Worm (Caenorhabditis elegans): ENCODE results near the gene Y46G5A.23.

Gene Y46G5A.23

ce11 chrII:12809725-12810124 lies 19.0 kb downstream of the Y46G5A.23 start:
- no peak for TF ChIP-seq unc-62 (GFP tag; optimal IDR thresholded peaks at IDR 0.05)
- TF ChIP-seq nhr-237 (tag; optimal IDR thresholded peaks at IDR 0.05) = no peak
- no peak for TF ChIP-seq sptf-1 (tag; optimal IDR thresholded peaks at IDR 0.05)
- TF ChIP-seq bed-3 (GFP tag; optimal IDR thresholded peaks at IDR 0.05) = no peak
- no peak for TF ChIP-seq flh-1 (GFP tag; optimal IDR thresholded peaks at IDR 0.05)
- TF ChIP-seq mab-5 (tag; optimal IDR thresholded peaks at IDR 0.05) = no peak
- TF ChIP-seq drap-1 (GFP tag; optimal IDR thresholded peaks at IDR 0.05) = no peak
- TF ChIP-seq snpc-4 (tag; optimal IDR thresholded peaks at IDR 0.05) = no peak

ce11 chrII:12808746-12809145 lies 20.0 kb downstream of the Y46G5A.23 start:
- no peak for TF ChIP-seq elt-1 (tag; optimal IDR thresholded peaks at IDR 0.05; ENCODE audit: borderline replicate concordance, insufficient read depth)
- no peak for TF ChIP-seq ceh-43 (GFP tag; optimal IDR thresholded peaks at IDR 0.05)
- TF ChIP-seq zip-8 (tag; optimal IDR thresholded peaks at IDR 0.05) = no peak
- no peak for TF ChIP-seq ham-2 (GFP tag; optimal IDR thresholded peaks at IDR 0.05)
- no peak for TF ChIP-seq ztf-11 (tag; optimal IDR thresholded peaks at IDR 0.05)

ce11 chrII:12806602-12807182 lies 22.1 kb downstream of the Y46G5A.23 start, which contains the start of gene spds-1:
Gene spds-1 (plus strand): TSS chrII:12806899.
- TF ChIP-seq pha-4 (tag; optimal IDR thresholded peaks at IDR 0.05) = no peak
- TF ChIP-seq zip-8 (tag; optimal IDR thresholded peaks at IDR 0.05) = no peak
- no peak for TF ChIP-seq snpc-4 (tag; optimal IDR thresholded peaks at IDR 0.05)
- no peak for TF ChIP-seq nhr-12 (tag; optimal IDR thresholded peaks at IDR 0.05)
- no peak for TF ChIP-seq unc-62 (GFP tag; optimal IDR thresholded peaks at IDR 0.05)
- no peak for TF ChIP-seq hlh-1 (tag; optimal IDR thresholded peaks at IDR 0.05)
- no peak for TF ChIP-seq mab-5 (tag; optimal IDR thresholded peaks at IDR 0.05)
- no peak for TF ChIP-seq elt-3 (tag; optimal IDR thresholded peaks at IDR 0.05)
- no peak for TF ChIP-seq sem-2 (GFP tag; optimal IDR thresholded peaks at IDR 0.05)
- no peak for TF ChIP-seq nhr-28 (tag; optimal IDR thresholded peaks at IDR 0.05)
- TF ChIP-seq elt-1 (tag; optimal IDR thresholded peaks at IDR 0.05; ENCODE audit: borderline replicate concordance, insufficient read depth) = no peak
- no peak for TF ChIP-seq ceh-43 (GFP tag; optimal IDR thresholded peaks at IDR 0.05)
- no peak for TF ChIP-seq ztf-11 (tag; optimal IDR thresholded peaks at IDR 0.05)
- TF ChIP-seq ces-1 (GFP tag; optimal IDR thresholded peaks at IDR 0.05) = no peak
- TF ChIP-seq bed-3 (GFP tag; optimal IDR thresholded peaks at IDR 0.05) = no peak
- no peak for TF ChIP-seq mep-1 (tag; optimal IDR thresholded peaks at IDR 0.05)

ce11 chrII:12805765-12806384 lies 22.9 kb downstream of the Y46G5A.23 start:
- no peak for TF ChIP-seq elt-1 (tag; optimal IDR thresholded peaks at IDR 0.05; ENCODE audit: borderline replicate concordance, insufficient read depth)
- TF ChIP-seq nhr-237 (tag; optimal IDR thresholded peaks at IDR 0.05) = no peak
- TF ChIP-seq cnd-1 (tag; optimal IDR thresholded peaks at IDR 0.05) = peak; percentile 68
- TF ChIP-seq sptf-1 (tag; optimal IDR thresholded peaks at IDR 0.05) = peak; percentile 15
- TF ChIP-seq hlh-1 (tag; optimal IDR thresholded peaks at IDR 0.05) = no peak
- no peak for TF ChIP-seq unc-39 (tag; optimal IDR thresholded peaks at IDR 0.05)
- TF ChIP-seq nhr-12 (tag; optimal IDR thresholded peaks at IDR 0.05) = no peak
- TF ChIP-seq lin-32 (GFP tag; optimal IDR thresholded peaks at IDR 0.05) = no peak
- TF ChIP-seq nhr-76 (tag; optimal IDR thresholded peaks at IDR 0.05) = no peak
- peak; percentile 63 for TF ChIP-seq zip-8 (tag; optimal IDR thresholded peaks at IDR 0.05)
- TF ChIP-seq ztf-11 (tag; optimal IDR thresholded peaks at IDR 0.05) = no peak
- no peak for TF ChIP-seq sem-2 (GFP tag; optimal IDR thresholded peaks at IDR 0.05)
- TF ChIP-seq unc-62 (GFP tag; optimal IDR thresholded peaks at IDR 0.05) = peak; percentile 23
- no peak for TF ChIP-seq mls-2 (tag; optimal IDR thresholded peaks at IDR 0.05)
- TF ChIP-seq tbx-8 (GFP tag; optimal IDR thresholded peaks at IDR 0.05) = no peak
- peak; percentile 4 for TF ChIP-seq ces-1 (GFP tag; optimal IDR thresholded peaks at IDR 0.05)

- no peak for TF ChIP-seq sptf-1 (tag; optimal IDR thresholded peaks at IDR 0.05)
Observed at ce11 chrII:12805161-12805560, 23.6 kb downstream of the Y46G5A.23 start, which contains the start of the genes Y46G5A.18 and Y46G5A.47. Gene Y46G5A.18 (minus strand): TSS chrII:12805261. Gene Y46G5A.47 (minus strand): TSS chrII:12805306.
